Worm (Caenorhabditis elegans) whole organism, L2 larva: Measurements from ENCODE around the gene dph-3.

Experiments
- C34F6.9 ChIP-seq: fragments of 150-350 bp; optimal IDR thresholded peaks from 2 replicates; lab custom pipeline; 2014; ENCODE audit warnings: missing biosample characterization, missing genetic modification characterization
- F13H6.1 ChIP-seq: sonication (generic microtip); optimal IDR thresholded peaks from 2 replicates; lab custom pipeline; 2016; ENCODE audit warnings: missing genetic modification characterization, missing compliant biosample characterization
- R02D3.7 ChIP-seq: fragments of 150-350 bp; optimal IDR thresholded peaks from 2 replicates; lab custom pipeline; 2014; ENCODE audit warnings: missing biosample characterization, missing genetic modification characterization
- Y55F3AM.14 ChIP-seq: fragments of 200-800 bp; sonication (Bioruptor generic); optimal IDR thresholded peaks from 2 replicates; lab custom pipeline; 2018; ENCODE audit warnings: mild to moderate bottlenecking, missing genetic modification characterization, missing compliant biosample characterization
- ZK546.5 ChIP-seq: sonication (generic microtip); optimal IDR thresholded peaks from 2 replicates; lab custom pipeline; 2017; ENCODE audit warnings: missing biosample characterization, missing genetic modification characterization
- alr-1 ChIP-seq: fragments of 150-350 bp; optimal IDR thresholded peaks from 2 replicates; lab custom pipeline; 2014; ENCODE audit warnings: missing biosample characterization, missing genetic modification characterization
- aly-2 ChIP-seq: fragments of 150-350 bp; optimal IDR thresholded peaks from 2 replicates; lab custom pipeline; 2014; ENCODE audit warnings: missing biosample characterization, missing genetic modification characterization
- ama-1 ChIP-seq: fragments of 150-350 bp; optimal IDR thresholded peaks from 2 replicates; lab custom pipeline; 2018; ENCODE audit warnings: inconsistent platforms
- blmp-1 ChIP-seq: sonication (generic microtip); optimal IDR thresholded peaks from 2 replicates; lab custom pipeline; 2017; ENCODE audit warnings: missing genetic modification characterization, mild to moderate bottlenecking, missing compliant biosample characterization, antibody characterized with exemption, moderate library complexity; ENCODE audit not compliant: insufficient read depth
- ceh-16 ChIP-seq: fragments of 150-350 bp; optimal IDR thresholded peaks from 2 replicates; lab custom pipeline; 2014; ENCODE audit warnings: missing biosample characterization, missing genetic modification characterization
- ceh-82 ChIP-seq: fragments of 150-350 bp; optimal IDR thresholded peaks from 2 replicates; lab custom pipeline; 2014; ENCODE audit warnings: missing biosample characterization, missing genetic modification characterization
- crh-2 ChIP-seq: sonication (generic microtip); optimal IDR thresholded peaks from 2 replicates; lab custom pipeline; 2017; ENCODE audit warnings: missing biosample characterization, missing genetic modification characterization
- dmd-4 ChIP-seq: sonication (generic microtip); optimal IDR thresholded peaks from 2 replicates; lab custom pipeline; 2017; ENCODE audit warnings: missing biosample characterization, missing genetic modification characterization
- egl-27 ChIP-seq: sonication (generic microtip); optimal IDR thresholded peaks from 3 replicates; lab custom pipeline; 2017; ENCODE audit warnings: missing biosample characterization, missing genetic modification reagents, missing genetic modification characterization
- elt-1 ChIP-seq: fragments of 150-350 bp; optimal IDR thresholded peaks from 2 replicates; lab custom pipeline; 2014; ENCODE audit warnings: missing biosample characterization, missing genetic modification characterization
- fos-1 ChIP-seq: fragments of 150-350 bp; optimal IDR thresholded peaks from 2 replicates; lab custom pipeline; 2014; ENCODE audit warnings: missing biosample characterization, missing genetic modification characterization
- gmeb-1 ChIP-seq: fragments of 150-350 bp; optimal IDR thresholded peaks from 2 replicates; lab custom pipeline; 2014; ENCODE audit warnings: missing biosample characterization, missing genetic modification characterization
- lin-11 ChIP-seq: fragments of 150-350 bp; sonication (generic microtip); optimal IDR thresholded peaks from 2 replicates; lab custom pipeline; 2014; ENCODE audit warnings: missing biosample characterization, missing genetic modification characterization, inconsistent platforms, mixed read lengths
- lin-39 ChIP-seq: fragments of 150-350 bp; optimal IDR thresholded peaks from 2 replicates; lab custom pipeline; 2014; ENCODE audit warnings: missing biosample characterization, missing genetic modification reagents, missing genetic modification characterization
- lsy-2 ChIP-seq, 2 experiments: fragments of 150-350 bp in 1 of 2; sonication (generic microtip) in 1 of 2; optimal IDR thresholded peaks; 2 replicates each; lab custom pipeline; 2014 to 2017; ENCODE audit warnings: missing biosample characterization in 2 of 2, missing genetic modification characterization in 2 of 2
- mab-5 ChIP-seq: fragments of 150-350 bp; optimal IDR thresholded peaks from 2 replicates; lab custom pipeline; 2014; ENCODE audit warnings: missing biosample characterization, missing genetic modification characterization
- mbf-1 ChIP-seq: sonication (generic microtip); optimal IDR thresholded peaks from 2 replicates; lab custom pipeline; 2017; ENCODE audit warnings: missing biosample characterization, missing genetic modification characterization
- mdl-1 ChIP-seq, 2 experiments: fragments of 150-350 bp in 1 of 2; sonication (generic microtip) in 1 of 2; optimal IDR thresholded peaks; 2 replicates each; lab custom pipeline; 2017; ENCODE audit warnings: missing biosample characterization in 2 of 2, missing genetic modification characterization in 2 of 2
- nhr-10 ChIP-seq: sonication (generic microtip); optimal IDR thresholded peaks from 2 replicates; lab custom pipeline; 2017; ENCODE audit warnings: missing biosample characterization, missing genetic modification characterization
- nhr-11 ChIP-seq: fragments of 150-350 bp; optimal IDR thresholded peaks from 2 replicates; lab custom pipeline; 2014; ENCODE audit warnings: missing biosample characterization, missing genetic modification characterization
- nhr-12 ChIP-seq: fragments of 150-350 bp; optimal IDR thresholded peaks from 2 replicates; lab custom pipeline; 2014; ENCODE audit warnings: missing biosample characterization, missing genetic modification characterization
- nhr-129 ChIP-seq: fragments of 150-350 bp; optimal IDR thresholded peaks from 2 replicates; lab custom pipeline; 2014; ENCODE audit warnings: missing biosample characterization, missing genetic modification characterization
- nhr-21 ChIP-seq: fragments of 150-350 bp; optimal IDR thresholded peaks from 2 replicates; lab custom pipeline; 2014; ENCODE audit warnings: missing biosample characterization, missing genetic modification characterization
- nhr-23 ChIP-seq: fragments of 150-350 bp; optimal IDR thresholded peaks from 2 replicates; lab custom pipeline; 2014; ENCODE audit warnings: missing biosample characterization, missing genetic modification reagents, missing genetic modification characterization
- nhr-237 ChIP-seq: fragments of 150-350 bp; optimal IDR thresholded peaks from 2 replicates; lab custom pipeline; 2014; ENCODE audit warnings: missing biosample characterization, missing genetic modification characterization
- nhr-25 ChIP-seq: fragments of 150-350 bp; sonication (generic microtip); optimal IDR thresholded peaks from 3 replicates; lab custom pipeline; 2014; ENCODE audit warnings: missing biosample characterization, missing genetic modification characterization
- nhr-6 ChIP-seq: fragments of 150-350 bp; optimal IDR thresholded peaks from 2 replicates; lab custom pipeline; 2014; ENCODE audit warnings: missing biosample characterization, missing genetic modification characterization
- nhr-77 ChIP-seq: fragments of 150-350 bp; optimal IDR thresholded peaks from 2 replicates; lab custom pipeline; 2014; ENCODE audit warnings: missing biosample characterization, missing genetic modification characterization
- peb-1 ChIP-seq: fragments of 150-350 bp; optimal IDR thresholded peaks from 2 replicates; lab custom pipeline; 2014; ENCODE audit warnings: missing biosample characterization, missing genetic modification characterization
- sem-4 ChIP-seq: fragments of 150-350 bp; optimal IDR thresholded peaks from 2 replicates; lab custom pipeline; 2014; ENCODE audit warnings: missing biosample characterization, missing genetic modification reagents, missing genetic modification characterization
- sma-3 ChIP-seq: sonication (generic microtip); optimal IDR thresholded peaks from 2 replicates; lab custom pipeline; 2016; ENCODE audit warnings: missing genetic modification reagents, missing genetic modification characterization, missing compliant biosample characterization
- sma-9 ChIP-seq, 2 experiments: fragments of 150-350 bp in 1 of 2; sonication (generic microtip) in 1 of 2; optimal IDR thresholded peaks; 2 replicates each; lab custom pipeline; 2014 to 2016; ENCODE audit warnings: missing genetic modification characterization in 2 of 2, mild to moderate bottlenecking in 1 of 2, missing biosample characterization in 1 of 2, missing compliant biosample characterization in 1 of 2, missing genetic modification reagents in 1 of 2, moderate library complexity in 1 of 2
- snpc-4 ChIP-seq: fragments of 150-350 bp; optimal IDR thresholded peaks from 2 replicates; lab custom pipeline; 2014; ENCODE audit warnings: missing biosample characterization, missing genetic modification characterization
- unc-39 ChIP-seq: fragments of 150-350 bp; optimal IDR thresholded peaks from 2 replicates; lab custom pipeline; 2014; ENCODE audit warnings: missing biosample characterization, missing genetic modification characterization
- unc-55 ChIP-seq: fragments of 150-350 bp; sonication (generic microtip); optimal IDR thresholded peaks from 3 replicates; lab custom pipeline; 2014; ENCODE audit warnings: missing biosample characterization, missing genetic modification reagents, missing genetic modification characterization
- unc-62 ChIP-seq: fragments of 150-350 bp; optimal IDR thresholded peaks from 2 replicates; lab custom pipeline; 2014; ENCODE audit warnings: missing biosample characterization, missing genetic modification reagents, missing genetic modification characterization
- zag-1 ChIP-seq: fragments of 150-350 bp; optimal IDR thresholded peaks from 2 replicates; lab custom pipeline; 2014; ENCODE audit warnings: missing biosample characterization, missing genetic modification characterization
- ztf-1 ChIP-seq: fragments of 200-800 bp; sonication (Bioruptor generic); conservative IDR thresholded peaks from 2 replicates; pipeline ENCODE4 v1.3.6; 2022; ENCODE audit warnings: missing genetic modification characterization, missing compliant biosample characterization
- ztf-11 ChIP-seq: sonication (generic microtip); optimal IDR thresholded peaks from 2 replicates; lab custom pipeline; 2017; ENCODE audit warnings: missing biosample characterization, missing genetic modification characterization
- ztf-4 ChIP-seq: fragments of 150-350 bp; optimal IDR thresholded peaks from 2 replicates; lab custom pipeline; 2014; ENCODE audit warnings: missing biosample characterization, missing genetic modification characterization

dph-3 gene

ce11 chrIV:9671001-9671652 is 35.8 kb upstream of the dph-3 start (continued):
- TF ChIP-seq unc-55 (GFP tag; lab: Kevin White, UChicago) (no peak), unc-62 (no peak), nhr-23 (tag; lab: Kevin White, UChicago) (no peak), nhr-77 (tag; lab: Kevin White, UChicago) (no peak), mdl-1 (tag; optimal IDR thresholded peaks at IDR 0.05; lab: Kevin White, UChicago) (peak; percentile 50 to 75), nhr-12 (tag; lab: Kevin White, UChicago) (no peak), gmeb-1 (peak; percentile 45), nhr-129 (tag; lab: Kevin White, UChicago) (peak; percentile 89), alr-1 (tag; lab: Kevin White, UChicago) (no peak), elt-1 (tag; lab: Kevin White, UChicago) (no peak), peb-1 (tag; lab: Kevin White, UChicago) (no peak), ama-1 (lab: Kevin White, UChicago) (no peak), snpc-4 (tag; lab: Kevin White, UChicago) (no peak), aly-2 (tag; lab: Kevin White, UChicago) (no peak), nhr-237 (tag; lab: Kevin White, UChicago) (no peak)

ce11 chrIV:9672434-9672833 is 34.5 kb upstream of the dph-3 start:
- TF ChIP-seq nhr-25 (tag; lab: Kevin White, UChicago) (peak; percentile 73), nhr-10 (tag; lab: Kevin White, UChicago) (no peak), sem-4 (tag; lab: Kevin White, UChicago) (no peak), nhr-129 (tag; lab: Kevin White, UChicago) (peak; percentile 45), nhr-11 (tag; lab: Kevin White, UChicago) (no peak), nhr-237 (tag; lab: Kevin White, UChicago) (no peak), ztf-1 (GFP tag; lab: Robert Waterston, UW) (no peak), crh-2 (tag; lab: Kevin White, UChicago) (peak; percentile 13), peb-1 (tag; lab: Kevin White, UChicago) (no peak), zag-1 (tag; lab: Kevin White, UChicago) (no peak), snpc-4 (tag; lab: Kevin White, UChicago) (no peak), lin-39 (tag; lab: Kevin White, UChicago) (no peak), mdl-1 (tag; optimal IDR thresholded peaks at IDR 0.05; lab: Kevin White, UChicago) (peak in 1 of 2 experiments; percentile 41), ztf-4 (tag; lab: Kevin White, UChicago) (no peak), C34F6.9 (tag; lab: Kevin White, UChicago) (no peak), ama-1 (lab: Kevin White, UChicago) (no peak), ceh-82 (no peak), alr-1 (tag; lab: Kevin White, UChicago) (no peak), nhr-6 (tag; lab: Kevin White, UChicago) (no peak), unc-62 (no peak), fos-1 (tag; lab: Kevin White, UChicago) (peak; percentile 39), ZK546.5 (tag; lab: Kevin White, UChicago) (no peak), dmd-4 (tag; lab: Kevin White, UChicago) (no peak), elt-1 (tag; lab: Kevin White, UChicago) (no peak), ztf-11 (tag; lab: Kevin White, UChicago) (no peak), gmeb-1 (peak; percentile 44), mab-5 (tag; lab: Kevin White, UChicago) (no peak), R02D3.7 (tag; lab: Kevin White, UChicago) (no peak), nhr-12 (tag; lab: Kevin White, UChicago) (no peak), unc-39 (tag; lab: Kevin White, UChicago) (no peak), mbf-1 (tag; lab: Kevin White, UChicago) (no peak), unc-55 (GFP tag; lab: Kevin White, UChicago) (no peak), lin-11 (tag; lab: Kevin White, UChicago) (no peak), blmp-1 (tag; lab: Kevin White, UChicago) (peak; percentile 34), nhr-21 (tag; lab: Kevin White, UChicago) (peak; percentile 92), Y55F3AM.14 (GFP tag; lab: Kevin White, UChicago) (peak; percentile 8), lsy-2 (tag; optimal IDR thresholded peaks at IDR 0.05; lab: Kevin White, UChicago) (peak in 1 of 2 experiments; percentile 81), nhr-77 (tag; lab: Kevin White, UChicago) (no peak), F13H6.1 (tag; lab: Kevin White, UChicago) (no peak), sma-3 (GFP tag; lab: Kevin White, UChicago) (peak; percentile 84), egl-27 (tag; lab: Kevin White, UChicago) (no peak), sma-9 (GFP tag; optimal IDR thresholded peaks at IDR 0.05; lab: Kevin White, UChicago) (peak; percentile 92), sma-9 (tag; optimal IDR thresholded peaks at IDR 0.05; lab: Kevin White, UChicago) (no peak), ceh-16 (tag; lab: Kevin White, UChicago) (no peak), nhr-23 (tag; lab: Kevin White, UChicago) (no peak)
- TF ChIP-seq, all 48 proteins: peak for 12
